Fruit fly (Drosophila melanogaster) whole organism, prepupa: ENCODE results near the gene fend.

ENCODE experiments used
- CG10669 ChIP-seq: fragments of 200-800 bp; sonication (Bioruptor generic); optimal IDR thresholded peaks from 3 replicates; lab custom pipeline; 2018; ENCODE audit warnings: missing biosample characterization, mild to moderate bottlenecking, missing genetic modification characterization, moderate library complexity
- CG11762 ChIP-seq: fragments of 200-800 bp; sonication (Bioruptor generic); optimal IDR thresholded peaks from 3 replicates; lab custom pipeline; 2016; ENCODE audit warnings: missing biosample characterization, missing genetic modification characterization; ENCODE audit not compliant: insufficient read depth
- CG11902 ChIP-seq: fragments of 200-800 bp; sonication (Bioruptor generic); optimal IDR thresholded peaks from 3 replicates; lab custom pipeline; 2016; ENCODE audit warnings: missing biosample characterization, missing genetic modification characterization
- CG15336 ChIP-seq: fragments of 200-800 bp; sonication (Bioruptor generic); IDR thresholded peaks from 2 replicates; pipeline ENCODE4 v1.3.6; 2022; ENCODE audit warnings: missing biosample characterization, missing genetic modification characterization
- CG1621 ChIP-seq: fragments of 200-800 bp; sonication (Bioruptor generic); optimal IDR thresholded peaks from 3 replicates; lab custom pipeline; 2018; ENCODE audit warnings: missing biosample characterization, mild to moderate bottlenecking, missing genetic modification characterization
- CG16779 ChIP-seq: fragments of 200-800 bp; sonication (Bioruptor generic); optimal IDR thresholded peaks from 3 replicates; lab custom pipeline; 2017; ENCODE audit warnings: missing biosample characterization, mild to moderate bottlenecking, missing genetic modification characterization
- CG3032 ChIP-seq: fragments of 200-800 bp; optimal IDR thresholded peaks from 2 replicates; lab custom pipeline; 2019; ENCODE audit warnings: missing biosample characterization, mild to moderate bottlenecking, missing genetic modification characterization, moderate library complexity
- CG31627 ChIP-seq: fragments of 200-800 bp; sonication (Bioruptor generic); optimal IDR thresholded peaks from 3 replicates; lab custom pipeline; 2016; ENCODE audit warnings: missing biosample characterization, missing genetic modification characterization
- CG32006 ChIP-seq: fragments of 200-800 bp; sonication (Bioruptor generic); optimal IDR thresholded peaks from 3 replicates; lab custom pipeline; 2017; ENCODE audit warnings: missing biosample characterization, mild to moderate bottlenecking, missing genetic modification characterization
- CG4318 ChIP-seq: fragments of 200-800 bp; sonication (Bioruptor generic); optimal IDR thresholded peaks from 3 replicates; lab custom pipeline; 2017; ENCODE audit warnings: missing biosample characterization, mild to moderate bottlenecking, missing genetic modification characterization
- CG6163 ChIP-seq: fragments of 200-800 bp; sonication (Bioruptor generic); IDR thresholded peaks from 3 replicates; pipeline ENCODE4 v1.3.6; 2022; ENCODE audit warnings: missing biosample characterization, missing genetic modification characterization
- CG6276 ChIP-seq: fragments of 200-800 bp; sonication (Bioruptor generic); optimal IDR thresholded peaks from 2 replicates; lab custom pipeline; 2017; ENCODE audit warnings: missing biosample characterization, mild to moderate bottlenecking, missing genetic modification characterization
- CG6854 ChIP-seq: fragments of 200-800 bp; sonication (Bioruptor generic); optimal IDR thresholded peaks from 2 replicates; lab custom pipeline; 2017; ENCODE audit warnings: missing biosample characterization, mild to moderate bottlenecking, missing genetic modification characterization
- CG8119 ChIP-seq: fragments of 200-800 bp; sonication (Bioruptor generic); IDR thresholded peaks from 3 replicates; pipeline ENCODE4 v1.3.6; 2022; ENCODE audit warnings: missing biosample characterization, missing genetic modification characterization
- CG8319 ChIP-seq: fragments of 200-800 bp; sonication (Bioruptor generic); optimal IDR thresholded peaks from 3 replicates; lab custom pipeline; 2016; ENCODE audit warnings: missing biosample characterization, missing genetic modification characterization
- CG8632 ChIP-seq: fragments of 200-800 bp; sonication (Bioruptor generic); optimal IDR thresholded peaks from 3 replicates; lab custom pipeline; 2016; ENCODE audit warnings: missing biosample characterization, missing genetic modification characterization
- CG9139 ChIP-seq: fragments of 200-800 bp; sonication (Bioruptor generic); optimal IDR thresholded peaks from 3 replicates; lab custom pipeline; 2017; ENCODE audit warnings: missing biosample characterization, mild to moderate bottlenecking, missing genetic modification characterization
- Eip75B ChIP-seq: fragments of 200-800 bp; sonication (Bioruptor generic); optimal IDR thresholded peaks from 3 replicates; lab custom pipeline; 2016; ENCODE audit warnings: missing biosample characterization, missing genetic modification characterization
- Eip78C ChIP-seq: fragments of 200-800 bp; sonication (Bioruptor generic); peaks from one replicate; lab custom pipeline; 2016; ENCODE audit warnings: missing biosample characterization, missing genetic modification characterization
- Ets21C ChIP-seq: fragments of 200-800 bp; sonication (Bioruptor generic); optimal IDR thresholded peaks from 3 replicates; lab custom pipeline; 2016; ENCODE audit warnings: missing biosample characterization, missing genetic modification characterization
- Ets96B ChIP-seq: fragments of 200-800 bp; optimal IDR thresholded peaks from 2 replicates; lab custom pipeline; 2019; ENCODE audit warnings: missing biosample characterization, mild to moderate bottlenecking, missing genetic modification characterization, moderate library complexity
- Gug ChIP-seq: fragments of 200-800 bp; sonication (Bioruptor generic); IDR thresholded peaks from 2 replicates; pipeline ENCODE4 v1.3.6; 2022; ENCODE audit warnings: missing biosample characterization, missing genetic modification characterization
- Hr38 ChIP-seq: sonication (Bioruptor generic); optimal IDR thresholded peaks from 2 replicates; lab custom pipeline; 2016; ENCODE audit warnings: missing biosample characterization, missing genetic modification characterization
- Hr39 ChIP-seq: fragments of 200-800 bp; sonication (Bioruptor generic); optimal IDR thresholded peaks from 2 replicates; lab custom pipeline; 2016; ENCODE audit warnings: missing biosample characterization, missing genetic modification characterization
- Hr4 ChIP-seq: fragments of 200-800 bp; sonication (Bioruptor generic); optimal IDR thresholded peaks from 3 replicates; lab custom pipeline; 2016; ENCODE audit warnings: missing biosample characterization, missing genetic modification characterization
- Lpt ChIP-seq: fragments of 200-800 bp; sonication (Bioruptor generic); optimal IDR thresholded peaks from 3 replicates; lab custom pipeline; 2016; ENCODE audit warnings: missing biosample characterization, missing genetic modification characterization
- Met ChIP-seq: fragments of 200-800 bp; sonication (Bioruptor generic); optimal IDR thresholded peaks from 3 replicates; lab custom pipeline; 2016; ENCODE audit warnings: missing biosample characterization, missing genetic modification characterization
- OdsH ChIP-seq: fragments of 200-800 bp; sonication (Bioruptor generic); optimal IDR thresholded peaks from 3 replicates; lab custom pipeline; 2016; ENCODE audit warnings: missing biosample characterization, missing genetic modification characterization
- Smox ChIP-seq: fragments of 200-800 bp; sonication (Bioruptor generic); optimal IDR thresholded peaks from 3 replicates; lab custom pipeline; 2016; ENCODE audit warnings: missing biosample characterization, missing genetic modification characterization
- Sox14 ChIP-seq: fragments of 200-800 bp; sonication (Bioruptor generic); optimal IDR thresholded peaks from 3 replicates; lab custom pipeline; 2016; ENCODE audit warnings: missing biosample characterization, missing genetic modification characterization
- Sox15 ChIP-seq: fragments of 200-800 bp; sonication (Bioruptor generic); optimal IDR thresholded peaks from 3 replicates; lab custom pipeline; 2016; ENCODE audit warnings: missing biosample characterization, missing genetic modification characterization
- achi ChIP-seq: fragments of 200-800 bp; sonication (Bioruptor generic); optimal IDR thresholded peaks from 3 replicates; lab custom pipeline; 2016; ENCODE audit warnings: missing biosample characterization, missing genetic modification characterization
- acj6 ChIP-seq: fragments of 200-800 bp; sonication (Bioruptor generic); optimal IDR thresholded peaks from 3 replicates; lab custom pipeline; 2016; ENCODE audit warnings: missing biosample characterization, missing genetic modification characterization
- cyc ChIP-seq: fragments of 200-800 bp; sonication (Bioruptor generic); optimal IDR thresholded peaks from 3 replicates; lab custom pipeline; 2016; ENCODE audit warnings: missing biosample characterization, missing genetic modification characterization
- dac ChIP-seq: fragments of 200-800 bp; sonication (Bioruptor generic); optimal IDR thresholded peaks from 2 replicates; lab custom pipeline; 2017; ENCODE audit warnings: missing biosample characterization, mild to moderate bottlenecking, missing genetic modification characterization
- dsx ChIP-seq: fragments of 200-800 bp; optimal IDR thresholded peaks from 3 replicates; lab custom pipeline; 2019; ENCODE audit warnings: missing biosample characterization, mild to moderate bottlenecking, missing genetic modification characterization, moderate library complexity; ENCODE audit not compliant: poor library complexity, severe bottlenecking
- esn ChIP-seq: fragments of 200-800 bp; sonication (Bioruptor generic); optimal IDR thresholded peaks from 2 replicates; lab custom pipeline; 2016; ENCODE audit warnings: missing biosample characterization, mild to moderate bottlenecking, missing genetic modification characterization, moderate library complexity
- fd59A ChIP-seq: fragments of 200-800 bp; sonication (Bioruptor generic); optimal IDR thresholded peaks from 2 replicates; lab custom pipeline; 2017; ENCODE audit warnings: missing biosample characterization, mild to moderate bottlenecking, missing genetic modification characterization, missing genetic modification reagents
- fkh ChIP-seq: fragments of 200-800 bp; sonication (Bioruptor generic); optimal IDR thresholded peaks from 3 replicates; lab custom pipeline; 2017; ENCODE audit warnings: missing biosample characterization, mild to moderate bottlenecking, missing genetic modification characterization, moderate library complexity
- lz ChIP-seq: fragments of 200-800 bp; sonication (Bioruptor generic); optimal IDR thresholded peaks from 3 replicates; lab custom pipeline; 2016; ENCODE audit warnings: missing biosample characterization, missing genetic modification characterization
- net ChIP-seq: fragments of 200-800 bp; sonication (Bioruptor generic); optimal IDR thresholded peaks from 3 replicates; lab custom pipeline; 2016; ENCODE audit warnings: missing biosample characterization, missing genetic modification characterization
- pdm3 ChIP-seq: fragments of 200-800 bp; sonication (Bioruptor generic); optimal IDR thresholded peaks from 3 replicates; lab custom pipeline; 2016; ENCODE audit warnings: missing biosample characterization, missing genetic modification characterization
- salr ChIP-seq, 2 experiments: fragments of 200-800 bp; sonication (Bioruptor generic); optimal IDR thresholded peaks; 3 replicates each; lab custom pipeline; 2016 to 2018; ENCODE audit warnings: missing biosample characterization in 2 of 2, missing genetic modification characterization in 2 of 2, mild to moderate bottlenecking in 1 of 2
- spab ChIP-seq: fragments of 200-800 bp; sonication (Bioruptor generic); optimal IDR thresholded peaks from 2 replicates; lab custom pipeline; 2017; ENCODE audit warnings: missing biosample characterization, mild to moderate bottlenecking, missing genetic modification characterization, missing genetic modification reagents
- ss ChIP-seq, 2 experiments: fragments of 200-800 bp; sonication (Bioruptor generic); optimal IDR thresholded peaks; 2 replicates in 1 of 2; 3 replicates in 1 of 2; lab custom pipeline; 2017 to 2018; ENCODE audit warnings: mild to moderate bottlenecking in 2 of 2, missing biosample characterization in 2 of 2, missing genetic modification characterization in 2 of 2, moderate library complexity in 1 of 2
- svp ChIP-seq: fragments of 200-800 bp; sonication (Bioruptor generic); peaks from one replicate; lab custom pipeline; 2016; ENCODE audit warnings: missing biosample characterization, missing genetic modification characterization
- topi ChIP-seq: fragments of 200-800 bp; sonication (Bioruptor generic); optimal IDR thresholded peaks from 3 replicates; lab custom pipeline; 2016; ENCODE audit warnings: missing biosample characterization, missing genetic modification characterization
- vri ChIP-seq: fragments of 200-800 bp; sonication (Bioruptor generic); optimal IDR thresholded peaks from 3 replicates; lab custom pipeline; 2016; ENCODE audit warnings: missing biosample characterization, mild to moderate bottlenecking, missing genetic modification characterization

fend gene

dm6 chrX:9082600-9082999, 52.3 kb downstream of the fend start, which contains the start of gene APC4 (continued):
- TF ChIP-seq fd59A (GFP tag; lab: Kevin White, UChicago) (no peak), Sox15 (GFP tag; lab: Kevin White, UChicago) (no peak), dsx (GFP tag; lab: Kevin White, UChicago) (no peak), Lpt (GFP tag; lab: Kevin White, UChicago) (no peak), CG9139 (GFP tag; lab: Kevin White, UChicago) (no peak), CG11902 (GFP tag; lab: Kevin White, UChicago) (peak; percentile 5), Hr39 (peak; percentile 42), vri (no peak), CG4318 (GFP tag; lab: Kevin White, UChicago) (no peak), CG31627 (GFP tag; lab: Kevin White, UChicago) (peak; percentile 32), Gug (no peak), CG1621 (tag; lab: Kevin White, UChicago) (no peak), Sox14 (GFP tag; lab: Kevin White, UChicago) (peak; percentile 48), net (GFP tag; lab: Kevin White, UChicago) (no peak), svp (GFP tag; lab: Kevin White, UChicago) (peak; percentile 71), Ets96B (tag; lab: Kevin White, UChicago) (no peak), Hr38 (GFP tag; lab: Kevin White, UChicago) (no peak), salr (GFP tag; optimal IDR thresholded peaks at IDR 0.05; lab: Kevin White, UChicago) (peak in 1 of 2 experiments; percentile 12), CG6163 (GFP tag; lab: Robert Waterston, UW) (no peak), CG6276 (GFP tag; lab: Kevin White, UChicago) (no peak), Ets21C (GFP tag; lab: Kevin White, UChicago) (peak; percentile 11), spab (GFP tag; lab: Kevin White, UChicago) (no peak), CG6854 (GFP tag; lab: Kevin White, UChicago) (no peak), CG32006 (GFP tag; lab: Kevin White, UChicago) (peak; percentile 44), Smox (GFP tag; lab: Kevin White, UChicago) (no peak), CG16779 (no peak), topi (GFP tag; lab: Kevin White, UChicago) (peak; percentile 41), CG10669 (GFP tag; lab: Kevin White, UChicago) (peak; percentile 31), Eip75B (GFP tag; lab: Kevin White, UChicago) (peak; percentile 40), Eip78C (peak; percentile 80), esn (GFP tag; lab: Kevin White, UChicago) (peak; percentile 55), fkh (GFP tag; lab: Kevin White, UChicago) (no peak), Met (no peak), CG8632 (GFP tag; lab: Kevin White, UChicago) (no peak), achi (GFP tag; lab: Kevin White, UChicago) (peak; percentile 9), dac (GFP tag; lab: Kevin White, UChicago) (peak; percentile 2), cyc (GFP tag; lab: Kevin White, UChicago) (peak; percentile 24)

dm6 chrX:9080962-9081361, 53.9 kb downstream of the fend start, which contains the start of the genes CG7246 and HP1b:
Gene CG7246 (minus strand): TSS chrX:9081057.
Gene HP1b (plus strand): TSS chrX:9081063.
- peak; percentile 67 for TF ChIP-seq lz (GFP tag; lab: Kevin White, UChicago)
- TF ChIP-seq CG8319 (GFP tag; lab: Kevin White, UChicago), result peak; percentile 24
- TF ChIP-seq fkh (GFP tag; lab: Kevin White, UChicago), result no peak
- peak; percentile 66 for TF ChIP-seq pdm3 (GFP tag; lab: Kevin White, UChicago)
- peak; percentile 66 for TF ChIP-seq Met
- peak; percentile 72 for TF ChIP-seq Hr4
- peak; percentile 52 for TF ChIP-seq Ets96B (tag; lab: Kevin White, UChicago)
- TF ChIP-seq OdsH (GFP tag; lab: Kevin White, UChicago), result peak; percentile 72
- peak; percentile 52 for TF ChIP-seq CG11762
- peak; percentile 11 for TF ChIP-seq CG11902 (GFP tag; lab: Kevin White, UChicago)
- peak; percentile 79 for TF ChIP-seq svp (GFP tag; lab: Kevin White, UChicago)
- peak; percentile 56 for TF ChIP-seq Hr39
- TF ChIP-seq CG8632 (GFP tag; lab: Kevin White, UChicago), result peak; percentile 7
- peak; percentile 58 for TF ChIP-seq CG31627 (GFP tag; lab: Kevin White, UChicago)
- peak; percentile 36 for TF ChIP-seq dsx (GFP tag; lab: Kevin White, UChicago)
- no peak for TF ChIP-seq CG4318 (GFP tag; lab: Kevin White, UChicago)
- peak; percentile 73 for TF ChIP-seq CG3032 (tag; lab: Kevin White, UChicago)
- TF ChIP-seq ss (GFP tag; optimal IDR thresholded peaks at IDR 0.05; lab: Kevin White, UChicago), result peak in 1 of 2 experiments; percentile 56
- peak; percentile 68 for TF ChIP-seq acj6 (GFP tag; lab: Kevin White, UChicago)
- peak in 1 of 2 experiments; percentile 51 for TF ChIP-seq salr (GFP tag; optimal IDR thresholded peaks at IDR 0.05; lab: Kevin White, UChicago)
- no peak for TF ChIP-seq fd59A (GFP tag; lab: Kevin White, UChicago)
- peak; percentile 14 for TF ChIP-seq CG1621 (tag; lab: Kevin White, UChicago)
- no peak for TF ChIP-seq Hr38 (GFP tag; lab: Kevin White, UChicago)
- peak; percentile 69 for TF ChIP-seq CG6163 (GFP tag; lab: Robert Waterston, UW)
- no peak for TF ChIP-seq CG6276 (GFP tag; lab: Kevin White, UChicago)
- no peak for TF ChIP-seq spab (GFP tag; lab: Kevin White, UChicago)
- 0 out of 3 replicates have a peak, but pooled peaks have one; percentile 38 for TF ChIP-seq CG8119 (GFP tag; lab: Robert Waterston, UW)
- peak; percentile 36; the same call in 1 of the 2 replicates for TF ChIP-seq CG15336 (GFP tag; lab: Robert Waterston, UW)
